Worm (Caenorhabditis elegans) whole organism, L4 larva: ENCODE results near the gene T01D3.1.

Source experiments
- D1046.2 ChIP-seq: fragments of 200-800 bp; sonication (Bioruptor generic); IDR thresholded peaks from 2 replicates; pipeline ENCODE4 v1.3.6; 2022; ENCODE audit warnings: missing genetic modification characterization, missing compliant biosample characterization
- F44E2.7 ChIP-seq: fragments of 200-800 bp; sonication (Bioruptor generic); IDR thresholded peaks from 2 replicates; pipeline ENCODE4 v2.1.2; 2022; ENCODE audit warnings: missing genetic modification characterization, missing compliant biosample characterization
- Y48G9A.11 ChIP-seq: fragments of 200-800 bp; sonication (Bioruptor generic); IDR thresholded peaks from 2 replicates; pipeline ENCODE4 v1.3.6; 2022; ENCODE audit warnings: missing genetic modification reagents, missing genetic modification characterization, missing compliant biosample characterization
- Y75B8A.6 ChIP-seq: fragments of 200-800 bp; sonication (Bioruptor generic); IDR thresholded peaks from 2 replicates; pipeline ENCODE4 v1.3.6; 2022; ENCODE audit warnings: missing genetic modification reagents, missing genetic modification characterization, missing compliant biosample characterization
- ZK337.2 ChIP-seq: fragments of 200-800 bp; sonication (Bioruptor generic); IDR thresholded peaks from 2 replicates; pipeline ENCODE4 v1.3.6; 2022; ENCODE audit warnings: missing genetic modification reagents, missing genetic modification characterization, missing compliant biosample characterization
- arid-1 ChIP-seq: fragments of 200-800 bp; sonication (Bioruptor generic); conservative IDR thresholded peaks from 2 replicates; pipeline ENCODE4 v1.3.6; 2022; ENCODE audit warnings: missing genetic modification reagents, missing genetic modification characterization, missing compliant biosample characterization
- ceh-62 ChIP-seq: sonication (generic microtip); optimal IDR thresholded peaks from 2 replicates; lab custom pipeline; 2017; ENCODE audit warnings: missing biosample characterization, missing genetic modification characterization
- ctbp-1 ChIP-seq: fragments of 200-800 bp; sonication (Bioruptor generic); IDR thresholded peaks from 2 replicates; pipeline ENCODE4 v1.3.6; 2022; ENCODE audit warnings: missing genetic modification reagents, missing genetic modification characterization, missing compliant biosample characterization
- dmd-8 ChIP-seq: fragments of 200-800 bp; sonication (Bioruptor generic); IDR thresholded peaks from 2 replicates; pipeline ENCODE4 v1.3.6; 2022; ENCODE audit warnings: missing genetic modification characterization, missing compliant biosample characterization
- dmd-9 ChIP-seq: fragments of 200-800 bp; sonication (Bioruptor generic); IDR thresholded peaks from 2 replicates; pipeline ENCODE4 v1.3.6; 2022; ENCODE audit warnings: missing genetic modification reagents, missing genetic modification characterization, missing compliant biosample characterization
- egl-43 ChIP-seq: fragments of 200-800 bp; sonication (Bioruptor generic); IDR thresholded peaks from 2 replicates; pipeline ENCODE4 v1.3.6; 2022; ENCODE audit warnings: missing genetic modification reagents, missing genetic modification characterization, missing compliant biosample characterization
- lin-1 ChIP-seq: fragments of 200-800 bp; sonication (Bioruptor generic); IDR thresholded peaks from 2 replicates; pipeline ENCODE4 v1.3.6; 2022; ENCODE audit warnings: missing genetic modification reagents, missing genetic modification characterization, missing compliant biosample characterization
- lin-13 ChIP-seq: fragments of 150-350 bp; optimal IDR thresholded peaks from 2 replicates; lab custom pipeline; 2014; ENCODE audit warnings: missing biosample characterization, missing genetic modification reagents, missing genetic modification characterization
- lin-38 ChIP-seq: fragments of 200-800 bp; sonication (Bioruptor generic); IDR thresholded peaks from 2 replicates; pipeline ENCODE4 v1.3.6; 2022; ENCODE audit warnings: missing genetic modification reagents, missing genetic modification characterization, missing compliant biosample characterization
- lir-3 ChIP-seq: sonication (generic microtip); optimal IDR thresholded peaks from 2 replicates; lab custom pipeline; 2016; ENCODE audit warnings: mild to moderate bottlenecking, missing genetic modification characterization, missing compliant biosample characterization
- lsy-2 ChIP-seq, 2 experiments: fragments of 150-350 bp in 1 of 2; sonication (generic microtip) in 1 of 2; optimal IDR thresholded peaks; 2 replicates each; lab custom pipeline; 2014 to 2017; ENCODE audit warnings: missing biosample characterization in 2 of 2, missing genetic modification characterization in 2 of 2
- madf-5 ChIP-seq, 2 experiments: fragments of 200-800 bp; sonication (Bioruptor generic); IDR thresholded peaks; 2 replicates each; pipeline ENCODE4 v1.3.6; 2022; ENCODE audit warnings: missing compliant biosample characterization in 2 of 2, missing genetic modification characterization in 2 of 2
- madf-9 ChIP-seq: fragments of 200-800 bp; sonication (Bioruptor generic); conservative IDR thresholded peaks from 2 replicates; pipeline ENCODE4 v1.3.6; 2022; ENCODE audit warnings: missing genetic modification reagents, missing genetic modification characterization, missing compliant biosample characterization
- mxl-2 ChIP-seq: fragments of 200-800 bp; sonication (Bioruptor generic); conservative IDR thresholded peaks from 2 replicates; pipeline ENCODE4 v1.3.6; 2022; ENCODE audit warnings: missing genetic modification reagents, missing genetic modification characterization, missing compliant biosample characterization
- mxl-3 ChIP-seq: fragments of 200-800 bp; sonication (Bioruptor generic); optimal IDR thresholded peaks from 2 replicates; lab custom pipeline; 2018; ENCODE audit warnings: mild to moderate bottlenecking, missing genetic modification characterization, missing compliant biosample characterization
- nhr-41 ChIP-seq: fragments of 200-800 bp; sonication (Bioruptor generic); IDR thresholded peaks from 2 replicates; pipeline ENCODE4 v1.3.6; 2022; ENCODE audit warnings: missing genetic modification reagents, missing genetic modification characterization, missing compliant biosample characterization
- nhr-42 ChIP-seq: fragments of 200-800 bp; sonication (Bioruptor generic); IDR thresholded peaks from 2 replicates; pipeline ENCODE4 v1.3.6; 2022; ENCODE audit warnings: missing genetic modification characterization, missing compliant biosample characterization
- pha-4 ChIP-seq, 2 experiments: fragments of 150-350 bp in 1 of 2; fragments of 200-800 bp in 1 of 2; sonication (Bioruptor generic) in 1 of 2; IDR thresholded peaks in 1 of 2; optimal IDR thresholded peaks in 1 of 2; 2 replicates each; pipeline versions ENCODE4 v1.3.6 to Lab custom; 2014 to 2022; ENCODE audit warnings: missing genetic modification characterization in 2 of 2, missing genetic modification reagents in 2 of 2, missing biosample characterization in 1 of 2, missing compliant biosample characterization in 1 of 2
- php-3 ChIP-seq: fragments of 200-800 bp; sonication (Bioruptor generic); IDR thresholded peaks from 2 replicates; pipeline ENCODE4 v1.3.6; 2022; ENCODE audit warnings: missing genetic modification reagents, missing genetic modification characterization, missing compliant biosample characterization
- pqm-1 ChIP-seq: sonication (generic microtip); optimal IDR thresholded peaks from 2 replicates; lab custom pipeline; 2017; ENCODE audit warnings: missing biosample characterization, missing genetic modification characterization
- sdz-12 ChIP-seq: fragments of 200-800 bp; sonication (Bioruptor generic); optimal IDR thresholded peaks from 2 replicates; lab custom pipeline; 2018; ENCODE audit warnings: mild to moderate bottlenecking, missing genetic modification characterization, missing compliant biosample characterization
- set-16 ChIP-seq: fragments of 200-800 bp; sonication (Bioruptor generic); IDR thresholded peaks from 2 replicates; pipeline ENCODE4 v1.3.6; 2022; ENCODE audit warnings: missing genetic modification reagents, missing genetic modification characterization, missing compliant biosample characterization
- snpc-1.2 ChIP-seq: fragments of 200-800 bp; sonication (Bioruptor generic); IDR thresholded peaks from 2 replicates; pipeline ENCODE4 v1.3.6; 2022; ENCODE audit warnings: missing genetic modification reagents, missing genetic modification characterization, missing compliant biosample characterization
- spr-3 ChIP-seq: fragments of 200-800 bp; sonication (Bioruptor generic); optimal IDR thresholded peaks from 2 replicates; lab custom pipeline; 2018; ENCODE audit warnings: mild to moderate bottlenecking, missing genetic modification characterization, missing compliant biosample characterization
- tag-97 ChIP-seq: fragments of 200-800 bp; sonication (Bioruptor generic); IDR thresholded peaks from 2 replicates; pipeline ENCODE4 v1.3.6; 2022; ENCODE audit warnings: missing genetic modification characterization, missing compliant biosample characterization
- tra-1 ChIP-seq: fragments of 200-800 bp; sonication (Bioruptor generic); IDR thresholded peaks from 2 replicates; pipeline ENCODE4 v1.3.6; 2022; ENCODE audit warnings: missing genetic modification reagents, missing genetic modification characterization, missing compliant biosample characterization
- unc-62 ChIP-seq, 3 experiments: fragments of 150-350 bp in 1 of 3; sonication (generic microtip); optimal IDR thresholded peaks in 2 of 3; peaks in 1 of 3; 1 replicate in 1 of 3; 2 replicates in 2 of 3; lab custom pipeline; 2014 to 2017; ENCODE audit warnings: missing biosample characterization in 3 of 3, missing genetic modification characterization in 3 of 3, missing genetic modification reagents in 3 of 3, missing genotype in 1 of 3
- vab-7 ChIP-seq: fragments of 200-800 bp; sonication (Bioruptor generic); IDR thresholded peaks from 2 replicates; pipeline ENCODE4 v1.3.6; 2022; ENCODE audit warnings: missing genetic modification reagents, missing genetic modification characterization, missing compliant biosample characterization
- ztf-7 ChIP-seq: fragments of 150-350 bp; optimal IDR thresholded peaks from 2 replicates; lab custom pipeline; 2014; ENCODE audit warnings: missing biosample characterization, missing genetic modification characterization

Gene T01D3.1

ce11 chrV:13689592-13689991, at the start of gene T01D3.1:
T01D3.1 (plus strand) TSS chrV:13689892.
- no peak for TF ChIP-seq ZK337.2 (GFP tag; lab: Robert Waterston, UW)
- peak in 1 of 2 experiments; percentile 58 for TF ChIP-seq unc-62 (GFP tag; optimal IDR thresholded peaks at IDR 0.05 in 1 of 2; lab: Kevin White, UChicago)
- TF ChIP-seq unc-62 (tag; optimal IDR thresholded peaks at IDR 0.05; lab: Kevin White, UChicago) = no peak
- TF ChIP-seq, all 104 proteins: peak for 1

ce11 chrV:13645848-13646578, 43.7 kb upstream of the T01D3.1 start:
- TF ChIP-seq tra-1 = peak; percentile 68
- no peak for TF ChIP-seq mxl-3 (GFP tag; lab: Kevin White, UChicago)
- TF ChIP-seq vab-7 (GFP tag; lab: Robert Waterston, UW) = peak; percentile 47; the same call in 1 of the 2 replicates
- peak in 1 of 2 experiments; percentile 81; a peak in 2 of 4 replicates for TF ChIP-seq madf-5 (GFP tag; IDR thresholded peaks at IDR 0.05; lab: Robert Waterston, UW)
- 0 out of 2 replicates have a peak, but pooled peaks have one; percentile 46 for TF ChIP-seq nhr-41
- TF ChIP-seq arid-1 (GFP tag; lab: Robert Waterston, UW) = no peak
- peak; percentile 30; the same call in 1 of the 2 replicates for TF ChIP-seq php-3 (GFP tag; lab: Robert Waterston, UW)
- TF ChIP-seq dmd-9 = peak; percentile 73; the same call in 1 of the 2 replicates
- TF ChIP-seq spr-3 (GFP tag; lab: Kevin White, UChicago) = no peak
- TF ChIP-seq nhr-42 (GFP tag; lab: Robert Waterston, UW) = peak; percentile 40; the same call in 1 of the 2 replicates
- peak; percentile 46; the same call in 1 of the 2 replicates for TF ChIP-seq Y75B8A.6
- TF ChIP-seq ctbp-1 (GFP tag; lab: Robert Waterston, UW) = 0 out of 2 replicates have a peak, but pooled peaks have one; percentile 58
- TF ChIP-seq set-16 (GFP tag; lab: Robert Waterston, UW) = peak; percentile 100
- TF ChIP-seq madf-9 = 0 out of 2 replicates have a peak, but pooled peaks have one; percentile 24
- TF ChIP-seq lin-1 (GFP tag; lab: Robert Waterston, UW) = 0 out of 2 replicates have a peak, but pooled peaks have one; percentile 8
- no peak for TF ChIP-seq pqm-1 (tag; lab: Kevin White, UChicago)
- no peak for TF ChIP-seq lin-13 (GFP tag; lab: Kevin White, UChicago)
- TF ChIP-seq snpc-1.2 (GFP tag; lab: Robert Waterston, UW) = peak; percentile 38; the same call in 1 of the 2 replicates
- peak; percentile 24; the same call in 1 of the 2 replicates for TF ChIP-seq ZK337.2 (GFP tag; lab: Robert Waterston, UW)
- 0 out of 2 replicates have a peak, but pooled peaks have one; percentile 33 for TF ChIP-seq mxl-2 (GFP tag; lab: Robert Waterston, UW)
- TF ChIP-seq ceh-62 (tag; lab: Kevin White, UChicago) = no peak
- peak; percentile 78; the same call in 1 of the 2 replicates for TF ChIP-seq tag-97 (GFP tag; lab: Robert Waterston, UW)
- TF ChIP-seq D1046.2 (GFP tag; lab: Robert Waterston, UW) = peak; percentile 74; the same call in 1 of the 2 replicates
- peak; percentile 69; the same call in 1 of the 2 replicates for TF ChIP-seq dmd-8 (GFP tag; lab: Robert Waterston, UW)
- no peak for TF ChIP-seq lir-3 (tag; lab: Kevin White, UChicago)
- TF ChIP-seq F44E2.7 (GFP tag; lab: Robert Waterston, UW) = peak; percentile 90
- TF ChIP-seq pha-4 (GFP tag; IDR thresholded peaks at IDR 0.05; lab: Robert Waterston, UW) = peak; percentile 100
- TF ChIP-seq pha-4 (tag; optimal IDR thresholded peaks at IDR 0.05; lab: Kevin White, UChicago) = no peak
- no peak for TF ChIP-seq lsy-2 (tag; optimal IDR thresholded peaks at IDR 0.05; lab: Kevin White, UChicago)
- TF ChIP-seq egl-43 (GFP tag; lab: Robert Waterston, UW) = peak; percentile 87
- peak; percentile 73; the same call in 1 of the 2 replicates for TF ChIP-seq Y48G9A.11 (GFP tag; lab: Robert Waterston, UW)
- peak; percentile 11 for TF ChIP-seq sdz-12 (GFP tag; lab: Kevin White, UChicago)
- TF ChIP-seq ztf-7 (tag; lab: Kevin White, UChicago) = no peak
- peak; percentile 26; the same call in 1 of the 2 replicates for TF ChIP-seq lin-38
- TF ChIP-seq, all 104 proteins: peak for 24
